Worm (Caenorhabditis elegans) whole organism, L4 larva: ENCODE results near the gene F32D8.1.

Experiments used
- ces-1 ChIP-seq: fragments of 150-350 bp; sonication (generic microtip); optimal IDR thresholded peaks from 4 replicates; lab custom pipeline; 2014; ENCODE audit warnings: missing biosample characterization, missing genetic modification reagents, missing genetic modification characterization
- dmd-8 ChIP-seq: fragments of 200-800 bp; sonication (Bioruptor generic); IDR thresholded peaks from 2 replicates; pipeline ENCODE4 v1.3.6; 2022; ENCODE audit warnings: missing genetic modification characterization, missing compliant biosample characterization
- fos-1 ChIP-seq: fragments of 150-350 bp; optimal IDR thresholded peaks from 2 replicates; lab custom pipeline; 2014; ENCODE audit warnings: missing biosample characterization, missing genetic modification characterization
- lin-15B ChIP-seq: fragments of 150-350 bp; sonication (generic microtip); optimal IDR thresholded peaks from 3 replicates; lab custom pipeline; 2014; ENCODE audit warnings: missing biosample characterization, missing genetic modification characterization
- mxl-3 ChIP-seq: fragments of 200-800 bp; sonication (Bioruptor generic); optimal IDR thresholded peaks from 2 replicates; lab custom pipeline; 2018; ENCODE audit warnings: mild to moderate bottlenecking, missing genetic modification characterization, missing compliant biosample characterization
- nhr-41 ChIP-seq: fragments of 200-800 bp; sonication (Bioruptor generic); IDR thresholded peaks from 2 replicates; pipeline ENCODE4 v1.3.6; 2022; ENCODE audit warnings: missing genetic modification reagents, missing genetic modification characterization, missing compliant biosample characterization
- snpc-4 ChIP-seq: fragments of 150-350 bp; optimal IDR thresholded peaks from 2 replicates; lab custom pipeline; 2014; ENCODE audit warnings: missing biosample characterization, missing genetic modification characterization

DNA sequence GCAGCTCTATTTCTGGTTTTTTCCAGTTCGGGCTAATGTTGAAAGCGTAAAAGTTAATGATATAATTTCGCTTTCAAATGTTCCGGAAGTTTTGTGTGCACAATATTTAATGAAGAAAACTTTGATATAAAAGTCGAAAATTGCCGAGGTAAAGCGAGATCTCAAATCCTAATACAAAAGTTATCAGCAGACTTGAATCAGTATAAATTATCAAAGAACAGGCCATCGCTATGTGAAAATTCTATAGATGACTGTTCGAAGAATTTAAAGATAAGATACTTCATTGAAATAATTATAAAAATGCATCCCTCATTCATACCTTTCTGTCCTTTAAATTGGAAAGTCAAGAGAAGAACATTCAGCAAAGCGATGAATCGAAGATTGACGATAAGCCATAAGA, 33.7 kb upstream of the F32D8.1 start, which contains the start of gene C29A12.6:
- TF ChIP-seq snpc-4 (tag; lab: Kevin White, UChicago) (no peak), ces-1 (GFP tag; lab: Kevin White, UChicago) (no peak), mxl-3 (no peak), dmd-8 (no peak), lin-15B (tag; lab: Kevin White, UChicago) (no peak), fos-1 (tag; lab: Kevin White, UChicago) (no peak), nhr-41 (GFP tag; lab: Robert Waterston, UW) (no peak)
